Fruit fly (Drosophila melanogaster) whole organism, embryonic: Measurements from ENCODE around the gene Mettl5.

Experiments
- Aef1 ChIP-seq: fragments of 200-800 bp; sonication (Bioruptor generic); IDR thresholded peaks from 3 replicates; pipeline ENCODE4 v1.3.6; 2022; ENCODE audit warnings: missing biosample characterization, missing genetic modification characterization
- CG10959 ChIP-seq: fragments of 200-800 bp; sonication (Bioruptor generic); IDR thresholded peaks from 2 replicates; pipeline ENCODE4 v1.3.6; 2022; ENCODE audit warnings: missing biosample characterization, missing genetic modification characterization
- CG11696 ChIP-seq: fragments of 200-800 bp; sonication (Bioruptor generic); IDR thresholded peaks from 2 replicates; pipeline ENCODE4 v1.3.6; 2022; ENCODE audit warnings: missing biosample characterization, missing genetic modification characterization
- CG12155 ChIP-seq: fragments of 200-800 bp; sonication (Bioruptor generic); optimal IDR thresholded peaks from 3 replicates; lab custom pipeline; 2016; ENCODE audit warnings: missing biosample characterization, missing genetic modification characterization
- CG1233 ChIP-seq: fragments of 200-800 bp; sonication (Bioruptor generic); optimal IDR thresholded peaks from 4 replicates; lab custom pipeline; 2018; ENCODE audit warnings: missing biosample characterization, mild to moderate bottlenecking, missing genetic modification characterization
- CG12769 ChIP-seq: fragments of 200-800 bp; sonication (Bioruptor generic); optimal IDR thresholded peaks from 2 replicates; lab custom pipeline; 2019; ENCODE audit warnings: missing biosample characterization, mild to moderate bottlenecking, missing genetic modification characterization, moderate library complexity
- CG13123 ChIP-seq: fragments of 200-800 bp; sonication (Bioruptor generic); optimal IDR thresholded peaks from 2 replicates; lab custom pipeline; 2016; ENCODE audit warnings: missing biosample characterization, missing genetic modification characterization
- CG14014 ChIP-seq: fragments of 200-800 bp; sonication (Bioruptor generic); IDR thresholded peaks from 2 replicates; pipeline ENCODE4 v1.3.6; 2022; ENCODE audit warnings: missing biosample characterization, missing genetic modification characterization
- CG1832 ChIP-seq: fragments of 200-800 bp; sonication (Bioruptor generic); optimal IDR thresholded peaks from 2 replicates; lab custom pipeline; 2017; ENCODE audit warnings: missing biosample characterization, mild to moderate bottlenecking, missing genetic modification characterization, inconsistent platforms
- CG18476 ChIP-seq: fragments of 200-800 bp; sonication (Bioruptor generic); optimal IDR thresholded peaks from 2 replicates; lab custom pipeline; 2016; ENCODE audit warnings: missing biosample characterization, mild to moderate bottlenecking, missing genetic modification characterization
- CG18619 ChIP-seq: fragments of 200-800 bp; sonication (Bioruptor generic); optimal IDR thresholded peaks from 3 replicates; lab custom pipeline; 2017; ENCODE audit warnings: missing biosample characterization, mild to moderate bottlenecking, missing genetic modification characterization
- CG2889 ChIP-seq: fragments of 200-800 bp; sonication (Bioruptor generic); IDR thresholded peaks from 3 replicates; pipeline ENCODE4 v1.3.6; 2022; ENCODE audit warnings: missing biosample characterization, missing genetic modification characterization
- CG3065 ChIP-seq: fragments of 200-800 bp; sonication (Bioruptor generic); optimal IDR thresholded peaks from 2 replicates; lab custom pipeline; 2016; ENCODE audit warnings: missing biosample characterization, missing genetic modification characterization
- CG32532 ChIP-seq: fragments of 200-800 bp; sonication (Bioruptor generic); IDR thresholded peaks from 2 replicates; pipeline ENCODE4 v1.3.6; 2022; ENCODE audit warnings: missing biosample characterization, missing genetic modification characterization
- CG34376 ChIP-seq: fragments of 200-800 bp; sonication (Bioruptor generic); optimal IDR thresholded peaks from 2 replicates; lab custom pipeline; 2018; ENCODE audit warnings: missing biosample characterization, mild to moderate bottlenecking, missing genetic modification characterization
- CG34422 ChIP-seq: fragments of 200-800 bp; sonication (Bioruptor generic); IDR thresholded peaks from 3 replicates; pipeline ENCODE4 v1.3.6; 2022; ENCODE audit warnings: missing biosample characterization, missing genetic modification characterization
- CG4360 ChIP-seq: fragments of 200-800 bp; sonication (Bioruptor generic); IDR thresholded peaks from 2 replicates; pipeline ENCODE4 v1.3.6; 2022; ENCODE audit warnings: missing biosample characterization, missing genetic modification characterization
- CG6254 ChIP-seq: fragments of 200-800 bp; sonication (Bioruptor generic); optimal IDR thresholded peaks from 3 replicates; lab custom pipeline; 2017; ENCODE audit warnings: mild to moderate bottlenecking, missing biosample characterization, missing genetic modification reagents, missing genetic modification characterization
- CG6689 ChIP-seq: fragments of 200-800 bp; sonication (Bioruptor generic); IDR thresholded peaks from 2 replicates; pipeline ENCODE4 v1.3.6; 2022; ENCODE audit warnings: missing biosample characterization, missing genetic modification characterization
- CG7839 ChIP-seq: fragments of 200-800 bp; sonication (Bioruptor generic); optimal IDR thresholded peaks from 3 replicates; lab custom pipeline; 2018; ENCODE audit warnings: missing biosample characterization, mild to moderate bottlenecking, missing genetic modification characterization, moderate library complexity
- CG9876 ChIP-seq: fragments of 200-800 bp; sonication (Bioruptor generic); optimal IDR thresholded peaks from 2 replicates; lab custom pipeline; 2016; ENCODE audit warnings: missing biosample characterization, missing genetic modification characterization
- Fer1 ChIP-seq: fragments of 200-800 bp; sonication (Bioruptor generic); optimal IDR thresholded peaks from 2 replicates; lab custom pipeline; 2017; ENCODE audit warnings: missing biosample characterization, mild to moderate bottlenecking, missing genetic modification characterization
- HmgD ChIP-seq: fragments of 200-800 bp; sonication (Bioruptor generic); optimal IDR thresholded peaks from 3 replicates; lab custom pipeline; 2016; ENCODE audit warnings: missing biosample characterization, missing genetic modification characterization
- Jarid2 ChIP-seq: fragments of 200-800 bp; sonication (Bioruptor generic); optimal IDR thresholded peaks from 3 replicates; lab custom pipeline; 2017; ENCODE audit warnings: mild to moderate bottlenecking, missing biosample characterization, missing genetic modification reagents, missing genetic modification characterization
- Kr ChIP-seq: fragments of 200-800 bp; sonication (Bioruptor generic); optimal IDR thresholded peaks from 2 replicates; lab custom pipeline; 2017; ENCODE audit warnings: missing biosample characterization, mild to moderate bottlenecking, missing genetic modification characterization
- MESR4 ChIP-seq: fragments of 200-800 bp; sonication (Bioruptor generic); optimal IDR thresholded peaks from 2 replicates; lab custom pipeline; 2018; ENCODE audit warnings: missing biosample characterization, mild to moderate bottlenecking, missing genetic modification characterization, moderate library complexity
- Meics ChIP-seq: fragments of 200-800 bp; sonication (Bioruptor generic); optimal IDR thresholded peaks from 2 replicates; lab custom pipeline; 2017; ENCODE audit warnings: missing biosample characterization, mild to moderate bottlenecking, missing genetic modification characterization
- Opbp ChIP-seq: fragments of 200-800 bp; sonication (Bioruptor generic); IDR thresholded peaks from 3 replicates; pipeline ENCODE4 v1.3.6; 2022; ENCODE audit warnings: missing biosample characterization, missing genetic modification characterization; ENCODE audit not compliant: partially characterized antibody
- Rfx ChIP-seq: fragments of 200-800 bp; sonication (Bioruptor generic); IDR thresholded peaks from 2 replicates; pipeline ENCODE4 v1.3.6; 2022; ENCODE audit warnings: missing biosample characterization, missing genetic modification characterization
- Six4 ChIP-seq: fragments of 200-800 bp; sonication (Bioruptor generic); optimal IDR thresholded peaks from 2 replicates; lab custom pipeline; 2016; ENCODE audit warnings: missing biosample characterization, missing genetic modification characterization
- Sox100B ChIP-seq: fragments of 200-800 bp; sonication (Bioruptor generic); optimal IDR thresholded peaks from 3 replicates; lab custom pipeline; 2018; ENCODE audit warnings: missing biosample characterization, mild to moderate bottlenecking, missing genetic modification characterization
- al ChIP-seq: fragments of 200-800 bp; sonication (Bioruptor generic); IDR thresholded peaks from 2 replicates; pipeline ENCODE4 v1.3.6; 2022; ENCODE audit warnings: missing biosample characterization, missing genetic modification characterization
- crol ChIP-seq: fragments of 200-800 bp; sonication (Bioruptor generic); IDR thresholded peaks from 2 replicates; pipeline ENCODE4 v1.3.6; 2022; ENCODE audit warnings: missing biosample characterization, missing genetic modification characterization
- disco-r ChIP-seq: fragments of 200-800 bp; sonication (Bioruptor generic); optimal IDR thresholded peaks from 2 replicates; lab custom pipeline; 2016; ENCODE audit warnings: missing biosample characterization, missing genetic modification characterization
- dm ChIP-seq: fragments of 200-800 bp; sonication (Bioruptor generic); optimal IDR thresholded peaks from 3 replicates; lab custom pipeline; 2016; ENCODE audit warnings: missing biosample characterization, missing genetic modification characterization
- ewg ChIP-seq: fragments of 200-800 bp; sonication (Bioruptor generic); optimal IDR thresholded peaks from 3 replicates; lab custom pipeline; 2017; ENCODE audit warnings: mild to moderate bottlenecking, missing biosample characterization, missing genetic modification reagents, missing genetic modification characterization
- ftz-f1 ChIP-seq: fragments of 200-800 bp; sonication (Bioruptor generic); optimal IDR thresholded peaks from 2 replicates; lab custom pipeline; 2016; ENCODE audit warnings: missing biosample characterization, missing genetic modification characterization
- gce ChIP-seq: fragments of 200-800 bp; sonication (Bioruptor generic); IDR thresholded peaks from 3 replicates; pipeline ENCODE4 v1.3.6; 2022; ENCODE audit warnings: missing biosample characterization, missing genetic modification characterization
- gcm2 ChIP-seq: fragments of 200-800 bp; sonication (Bioruptor generic); optimal IDR thresholded peaks from 2 replicates; lab custom pipeline; 2016; ENCODE audit warnings: missing biosample characterization, missing genetic modification characterization
- gt ChIP-seq: fragments of 200-800 bp; sonication (Bioruptor generic); IDR thresholded peaks from 2 replicates; pipeline ENCODE4 v1.3.6; 2022; ENCODE audit warnings: missing biosample characterization, missing genetic modification characterization
- kay ChIP-seq: fragments of 200-800 bp; sonication (Bioruptor generic); optimal IDR thresholded peaks from 2 replicates; lab custom pipeline; 2016; ENCODE audit warnings: missing biosample characterization, missing genetic modification characterization
- luna ChIP-seq: fragments of 200-800 bp; sonication (Bioruptor generic); optimal IDR thresholded peaks from 2 replicates; lab custom pipeline; 2016; ENCODE audit warnings: missing biosample characterization, missing genetic modification characterization
- nmo ChIP-seq: fragments of 200-800 bp; sonication (Bioruptor generic); optimal IDR thresholded peaks from 2 replicates; lab custom pipeline; 2018; ENCODE audit warnings: missing biosample characterization, mild to moderate bottlenecking, missing genetic modification characterization, moderate library complexity
- pan ChIP-seq, 4 experiments: fragments of >200 bp in 3 of 4; fragments of 200-800 bp in 1 of 4; sonication (Bioruptor generic) in 1 of 4; optimal IDR thresholded peaks in 3 of 4; IDR thresholded peaks in 1 of 4; 2 replicates each; pipeline versions ENCODE4 v1.3.6 to Lab custom; 2017 to 2022; ENCODE audit warnings: missing biosample characterization in 2 of 4, missing genetic modification characterization in 2 of 4, mixed read lengths in 1 of 4
- ranshi ChIP-seq: fragments of 200-800 bp; sonication (Bioruptor generic); IDR thresholded peaks from 2 replicates; pipeline ENCODE4 v1.3.6; 2022; ENCODE audit warnings: missing biosample characterization, missing genetic modification characterization
- row ChIP-seq: fragments of 200-800 bp; sonication (Bioruptor generic); IDR thresholded peaks from 3 replicates; pipeline ENCODE4 v1.3.6; 2022; ENCODE audit warnings: missing biosample characterization, missing genetic modification characterization
- sd ChIP-seq: fragments of 200-800 bp; sonication (Bioruptor generic); optimal IDR thresholded peaks from 3 replicates; lab custom pipeline; 2018; ENCODE audit warnings: missing biosample characterization, mild to moderate bottlenecking, missing genetic modification characterization, moderate library complexity
- sens ChIP-seq: fragments of 200-800 bp; sonication (Bioruptor generic); peaks from one replicate; lab custom pipeline; 2016; ENCODE audit warnings: missing biosample characterization, missing genetic modification characterization
- sr ChIP-seq: fragments of 200-800 bp; sonication (Bioruptor generic); IDR thresholded peaks from 3 replicates; pipeline ENCODE4 v1.3.6; 2022; ENCODE audit warnings: missing biosample characterization, missing genetic modification characterization
- tna ChIP-seq: fragments of 200-800 bp; sonication (Bioruptor generic); IDR thresholded peaks from 2 replicates; pipeline ENCODE4 v1.3.6; 2022; ENCODE audit warnings: missing biosample characterization, missing genetic modification characterization; ENCODE audit not compliant: partially characterized antibody

Mettl5 gene

DNA sequence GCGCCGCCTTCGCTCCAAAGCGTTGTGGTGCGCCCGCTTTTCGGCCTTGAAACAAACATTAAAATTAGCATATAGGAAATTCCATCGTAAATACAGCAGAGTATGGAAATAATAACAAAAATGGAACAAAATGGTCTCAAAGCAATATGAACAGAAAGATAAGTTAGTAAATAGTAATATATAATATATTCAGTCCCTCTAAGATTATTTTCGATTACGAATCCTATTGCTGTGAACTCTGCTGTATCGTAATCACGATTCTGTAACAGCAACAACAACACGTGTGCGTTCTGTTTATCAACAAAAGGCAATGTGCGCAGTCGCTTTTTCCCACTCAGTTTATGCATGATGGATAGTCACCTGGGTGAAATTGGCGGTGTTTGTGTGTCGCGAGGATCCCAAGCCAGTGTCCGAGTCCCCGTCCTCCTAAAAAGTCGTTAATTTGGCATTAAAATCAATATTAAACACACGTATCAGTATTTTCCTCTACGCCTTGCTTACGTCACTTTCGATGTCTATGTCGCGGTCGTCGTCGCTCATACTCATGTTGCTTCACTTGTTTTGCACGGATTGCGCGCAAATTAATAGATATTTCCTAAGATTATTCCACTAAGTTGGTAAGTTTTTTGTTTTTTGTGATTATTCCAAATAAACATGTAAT, at the start of gene Mettl5, which contains the start of gene CG42374 (continued):
- no peak for TF ChIP-seq sr (GFP tag; lab: Robert Waterston, UW)
- TF ChIP-seq pan (optimal IDR thresholded peaks at IDR 0.05; lab: Kevin White, UChicago) = no peak
- peak in 1 of 2 experiments; percentile 71 for TF ChIP-seq pan (GFP tag; optimal IDR thresholded peaks at IDR 0.05 in 1 of 2, IDR thresholded peaks at IDR 0.05 in 1 of 2)
- no peak for TF ChIP-seq disco-r
- peak; percentile 82 for TF ChIP-seq CG32532 (GFP tag; lab: Robert Waterston, UW)
- no peak for TF ChIP-seq CG9876 (GFP tag; lab: Kevin White, UChicago)
- peak; percentile 61 for TF ChIP-seq CG7839 (tag; lab: Kevin White, UChicago)
- no peak for TF ChIP-seq tna (GFP tag; lab: Robert Waterston, UW)
- peak; percentile 11 for TF ChIP-seq ewg (GFP tag; lab: Kevin White, UChicago)
- 0 out of 2 replicates have a peak, but pooled peaks have one; percentile 5 for TF ChIP-seq al (GFP tag; lab: Robert Waterston, UW)
- TF ChIP-seq sens (GFP tag; lab: Kevin White, UChicago) = peak; percentile 61
- no peak for TF ChIP-seq Jarid2 (GFP tag; lab: Kevin White, UChicago)
- TF ChIP-seq nmo = peak; percentile 15
- TF ChIP-seq CG6254 (GFP tag; lab: Kevin White, UChicago) = peak; percentile 31
- peak; percentile 76; the same call in 1 of the 3 replicates for TF ChIP-seq CG34422
- peak; percentile 24 for TF ChIP-seq CG18619 (GFP tag; lab: Kevin White, UChicago)
- TF ChIP-seq CG3065 = no peak
- TF ChIP-seq Fer1 (GFP tag; lab: Kevin White, UChicago) = peak; percentile 57
- TF ChIP-seq CG14014 (GFP tag; lab: Robert Waterston, UW) = 0 out of 2 replicates have a peak, but pooled peaks have one; percentile 32
- no peak for TF ChIP-seq CG13123 (GFP tag; lab: Kevin White, UChicago)
- TF ChIP-seq luna = no peak
- TF ChIP-seq gcm2 (GFP tag; lab: Kevin White, UChicago) = no peak
- TF ChIP-seq CG10959 (GFP tag; lab: Robert Waterston, UW) = no peak
- no peak for TF ChIP-seq Opbp
- no peak for TF ChIP-seq HmgD (GFP tag; lab: Kevin White, UChicago)
- 0 out of 3 replicates have a peak, but pooled peaks have one; percentile 47 for TF ChIP-seq gce (GFP tag; lab: Robert Waterston, UW)
- peak; percentile 47 for TF ChIP-seq CG1233 (GFP tag; lab: Kevin White, UChicago)
- TF ChIP-seq kay (GFP tag; lab: Kevin White, UChicago) = no peak
- peak; percentile 14 for TF ChIP-seq ftz-f1 (GFP tag; lab: Kevin White, UChicago)
- no peak for TF ChIP-seq CG34376 (GFP tag; lab: Kevin White, UChicago)
- no peak for TF ChIP-seq dm
- peak; percentile 46; the same call in 2 of the 3 replicates for TF ChIP-seq Aef1
- peak; percentile 25 for TF ChIP-seq MESR4 (GFP tag; lab: Kevin White, UChicago)
- peak; percentile 17 for TF ChIP-seq CG18476 (GFP tag; lab: Kevin White, UChicago)
- peak; percentile 47; the same call in 1 of the 3 replicates for TF ChIP-seq CG2889 (GFP tag; lab: Robert Waterston, UW)
- TF ChIP-seq ranshi (GFP tag; lab: Robert Waterston, UW) = peak; percentile 34; the same call in 1 of the 2 replicates
- TF ChIP-seq sd (tag; lab: Kevin White, UChicago) = peak; percentile 27
- TF ChIP-seq Sox100B (GFP tag; lab: Kevin White, UChicago) = peak; percentile 14
- peak; percentile 29; the same call in 2 of the 3 replicates for TF ChIP-seq row (GFP tag; lab: Robert Waterston, UW)
- no peak for TF ChIP-seq Six4 (GFP tag; lab: Kevin White, UChicago)
- TF ChIP-seq CG4360 = peak; percentile 91
- TF ChIP-seq CG6689 (GFP tag; lab: Robert Waterston, UW) = peak; percentile 62; the same call in 1 of the 2 replicates
- peak; percentile 98 for TF ChIP-seq CG11696 (GFP tag; lab: Robert Waterston, UW)
- TF ChIP-seq CG12155 (GFP tag; lab: Kevin White, UChicago) = no peak
- TF ChIP-seq crol (GFP tag; lab: Robert Waterston, UW) = no peak
- peak; percentile 60 for TF ChIP-seq Meics (GFP tag; lab: Kevin White, UChicago)
- peak; percentile 64 for TF ChIP-seq CG12769 (tag; lab: Kevin White, UChicago)
- no peak for TF ChIP-seq gt (GFP tag; lab: Robert Waterston, UW)
- no peak for TF ChIP-seq CG1832
- TF ChIP-seq Kr = no peak
- TF ChIP-seq Rfx (GFP tag; lab: Robert Waterston, UW) = peak; percentile 65
